ENCODE assay signal across 5 fruit fly cellular contexts in genomic region chr3R:29290588-29291530, dm6.
TF ChIP-seq lines count a peak whose summit lies in the region.

No protein-coding gene starts in this region.

- TF ChIP-seq CTCF in whole organism, embryonic (GFP tag; optimal IDR thresholded peaks at IDR 0.05; lab: Kevin White, UChicago): no peak

TF ChIP-seq in whole organism, adult, 20 proteins besides CTCF, POLR2A, EP300 and RAD21:
- TF ChIP-seq cic (GFP tag; optimal IDR thresholded peaks at IDR 0.05; lab: Kevin White, UChicago): peak; percentile 34
- no peak for TF ChIP-seq CG1620 (GFP tag; optimal IDR thresholded peaks at IDR 0.05; lab: Kevin White, UChicago)
TF ChIP-seq in whole organism, adult: peak in this region for 1.

TF ChIP-seq in whole organism, embryonic, 481 proteins besides CTCF, POLR2A, EP300 and RAD21 (continues in another document):
- TF ChIP-seq CG10274 (GFP tag; optimal IDR thresholded peaks at IDR 0.05; lab: Kevin White, UChicago) (no peak), CG8359 (GFP tag; optimal IDR thresholded peaks at IDR 0.05; lab: Kevin White, UChicago; ENCODE audit: borderline replicate concordance) (no peak), HHEX (GFP tag; optimal IDR thresholded peaks at IDR 0.05; lab: Kevin White, UChicago) (no peak), ro (GFP tag; IDR thresholded peaks at IDR 0.05; lab: Robert Waterston, UW) (no peak), unpg (GFP tag; optimal IDR thresholded peaks at IDR 0.05; lab: Kevin White, UChicago) (no peak), CG32767 (GFP tag; IDR thresholded peaks at IDR 0.05; lab: Robert Waterston, UW) (no peak), dati (GFP tag; IDR thresholded peaks at IDR 0.05; lab: Robert Waterston, UW) (no peak), salm (tag; optimal IDR thresholded peaks at IDR 0.05; lab: Kevin White, UChicago) (no peak), Atf6 (GFP tag; IDR thresholded peaks at IDR 0.05; lab: Robert Waterston, UW) (no peak), Trl (optimal IDR thresholded peaks at IDR 0.05; lab: Kevin White, UChicago) (no peak), Trl (GFP tag; optimal IDR thresholded peaks at IDR 0.05; lab: Kevin White, UChicago) (no peak), Xbp1 (GFP tag; optimal IDR thresholded peaks at IDR 0.05; lab: Kevin White, UChicago) (no peak), CG11504 (tag; optimal IDR thresholded peaks at IDR 0.05; lab: Kevin White, UChicago) (peak; percentile 4), CG7271 (tag; optimal IDR thresholded peaks at IDR 0.05; lab: Kevin White, UChicago) (no peak), tio (GFP tag; optimal IDR thresholded peaks at IDR 0.05; lab: Kevin White, UChicago) (no peak), repo (GFP tag; optimal IDR thresholded peaks at IDR 0.05; lab: Kevin White, UChicago) (no peak), ewg (GFP tag; optimal IDR thresholded peaks at IDR 0.05; lab: Kevin White, UChicago) (no peak), Ptx1 (GFP tag; IDR thresholded peaks at IDR 0.05; lab: Robert Waterston, UW) (peak; percentile 42; the same call in 1 of the 2 replicates), CG8290 (GFP tag; optimal IDR thresholded peaks at IDR 0.05; lab: Kevin White, UChicago) (no peak), CG8290 (tag; optimal IDR thresholded peaks at IDR 0.05; lab: Kevin White, UChicago) (no peak), CG17612 (GFP tag; IDR thresholded peaks at IDR 0.05; lab: Robert Waterston, UW) (no peak), stwl (tag; optimal IDR thresholded peaks at IDR 0.05; lab: Kevin White, UChicago) (no peak), CG7786 (GFP tag; optimal IDR thresholded peaks at IDR 0.05; lab: Kevin White, UChicago) (no peak)

TF ChIP-seq in whole organism, prepupa, 60 proteins besides CTCF, POLR2A, EP300 and RAD21 (continues in another document):
- TF ChIP-seq CG10669 (GFP tag; optimal IDR thresholded peaks at IDR 0.05; lab: Kevin White, UChicago): peak; percentile 66
- TF ChIP-seq CG11294 (GFP tag; IDR thresholded peaks at IDR 0.05; lab: Robert Waterston, UW): peak; percentile 26; the same call in 1 of the 2 replicates
- peak; percentile 61 for TF ChIP-seq CG10631 (GFP tag; optimal IDR thresholded peaks at IDR 0.05; lab: Kevin White, UChicago)
- no peak for TF ChIP-seq fd59A (GFP tag; optimal IDR thresholded peaks at IDR 0.05; lab: Kevin White, UChicago)
- peak; percentile 25 for TF ChIP-seq Sox14 (GFP tag; optimal IDR thresholded peaks at IDR 0.05; lab: Kevin White, UChicago)
- TF ChIP-seq dsx (GFP tag; optimal IDR thresholded peaks at IDR 0.05; lab: Kevin White, UChicago; ENCODE audit: poor library complexity, severe bottlenecking): peak; percentile 15
- TF ChIP-seq Smox (GFP tag; optimal IDR thresholded peaks at IDR 0.05; lab: Kevin White, UChicago): no peak
- TF ChIP-seq cyc (GFP tag; optimal IDR thresholded peaks at IDR 0.05; lab: Kevin White, UChicago): peak; percentile 50
- no peak for TF ChIP-seq Hr38 (GFP tag; optimal IDR thresholded peaks at IDR 0.05; lab: Kevin White, UChicago)
- TF ChIP-seq CG3032 (tag; optimal IDR thresholded peaks at IDR 0.05; lab: Kevin White, UChicago): peak; percentile 74
- TF ChIP-seq dac (GFP tag; optimal IDR thresholded peaks at IDR 0.05; lab: Kevin White, UChicago): no peak
- TF ChIP-seq CG4318 (GFP tag; optimal IDR thresholded peaks at IDR 0.05; lab: Kevin White, UChicago): no peak
- peak; percentile 2 for TF ChIP-seq CG8632 (GFP tag; optimal IDR thresholded peaks at IDR 0.05; lab: Kevin White, UChicago)
- peak; percentile 64 for TF ChIP-seq esn (GFP tag; optimal IDR thresholded peaks at IDR 0.05; lab: Kevin White, UChicago)
- peak; percentile 23 for TF ChIP-seq CG6276 (GFP tag; optimal IDR thresholded peaks at IDR 0.05; lab: Kevin White, UChicago)
- TF ChIP-seq Hr4 (GFP tag; optimal IDR thresholded peaks at IDR 0.05; lab: Kevin White, UChicago): peak; percentile 36
- no peak for TF ChIP-seq CG9139 (GFP tag; optimal IDR thresholded peaks at IDR 0.05; lab: Kevin White, UChicago)
- peak; percentile 72 for TF ChIP-seq topi (GFP tag; optimal IDR thresholded peaks at IDR 0.05; lab: Kevin White, UChicago)
- TF ChIP-seq CG11902 (GFP tag; optimal IDR thresholded peaks at IDR 0.05; lab: Kevin White, UChicago): no peak
- peak; percentile 74 for TF ChIP-seq Ets96B (tag; optimal IDR thresholded peaks at IDR 0.05; lab: Kevin White, UChicago)
- no peak for TF ChIP-seq CG31627 (GFP tag; optimal IDR thresholded peaks at IDR 0.05; lab: Kevin White, UChicago)
- TF ChIP-seq Gug (GFP tag; IDR thresholded peaks at IDR 0.05; lab: Robert Waterston, UW): peak; percentile 58; the same call in 1 of the 2 replicates
- TF ChIP-seq Blimp-1 (GFP tag; optimal IDR thresholded peaks at IDR 0.05; lab: Kevin White, UChicago): no peak

TF ChIP-seq in whole organism, pupa, 21 proteins besides CTCF, POLR2A, EP300 and RAD21:
- TF ChIP-seq Pif1B (GFP tag; optimal IDR thresholded peaks at IDR 0.05; lab: Kevin White, UChicago) (peak; percentile 50), gl (tag; optimal IDR thresholded peaks at IDR 0.05; lab: Kevin White, UChicago) (peak; percentile 19), CG17806 (tag; optimal IDR thresholded peaks at IDR 0.05; lab: Kevin White, UChicago) (peak; percentile 71), CG12605 (GFP tag; IDR thresholded peaks at IDR 0.05; lab: Robert Waterston, UW) (no peak), CG32121 (GFP tag; IDR thresholded peaks at IDR 0.05; lab: Robert Waterston, UW) (no peak), CG10348 (GFP tag; IDR thresholded peaks at IDR 0.05; lab: Robert Waterston, UW) (no peak), D1 (tag; optimal IDR thresholded peaks at IDR 0.05; lab: Kevin White, UChicago) (no peak), CG8301 (tag; optimal IDR thresholded peaks at IDR 0.05; lab: Kevin White, UChicago) (peak; percentile 56), rn (GFP tag; IDR thresholded peaks at IDR 0.05; lab: Robert Waterston, UW) (peak; percentile 37; the same call in 1 of the 2 replicates), CG9948 (tag; optimal IDR thresholded peaks at IDR 0.05; lab: Kevin White, UChicago) (peak; percentile 62), Ets98B (GFP tag; IDR thresholded peaks at IDR 0.05; lab: Robert Waterston, UW) (peak; percentile 66), Pif1A (GFP tag; optimal IDR thresholded peaks at IDR 0.05; lab: Kevin White, UChicago) (peak; percentile 2), Snoo (tag; optimal IDR thresholded peaks at IDR 0.05; lab: Kevin White, UChicago) (no peak), CG14655 (GFP tag; optimal IDR thresholded peaks at IDR 0.05; lab: Kevin White, UChicago) (peak; percentile 72), fd96Ca (GFP tag; IDR thresholded peaks at IDR 0.05; lab: Robert Waterston, UW) (peak; percentile 66; the same call in 2 of the 3 replicates), CG8159 (tag; optimal IDR thresholded peaks at IDR 0.05; lab: Kevin White, UChicago) (peak; percentile 75), EcR (GFP tag; optimal IDR thresholded peaks at IDR 0.05; lab: Kevin White, UChicago) (no peak), CG13204 (GFP tag; optimal IDR thresholded peaks at IDR 0.05; lab: Kevin White, UChicago) (no peak), CG4496 (GFP tag; IDR thresholded peaks at IDR 0.05; lab: Robert Waterston, UW) (peak; percentile 80), CG15710 (tag; optimal IDR thresholded peaks at IDR 0.05; lab: Kevin White, UChicago) (peak; percentile 56), CG34367 (tag; optimal IDR thresholded peaks at IDR 0.05; lab: Kevin White, UChicago) (no peak)
TF ChIP-seq in whole organism, pupa: peak in this region for 13.

TF ChIP-seq in whole organism, wandering third instar larva, 38 proteins besides CTCF, POLR2A, EP300 and RAD21:
- TF ChIP-seq foxo (GFP tag; optimal IDR thresholded peaks at IDR 0.05; lab: Kevin White, UChicago): peak in 1 of 2 experiments; percentile 59
- peak; percentile 42 for TF ChIP-seq fru (GFP tag; optimal IDR thresholded peaks at IDR 0.05; lab: Kevin White, UChicago)
- TF ChIP-seq Hr83 (GFP tag; optimal IDR thresholded peaks at IDR 0.05; lab: Kevin White, UChicago; ENCODE audit: poor library complexity, severe bottlenecking): no peak
- no peak for TF ChIP-seq rgr (GFP tag; optimal IDR thresholded peaks at IDR 0.05; lab: Kevin White, UChicago)
- TF ChIP-seq Hnf4 (GFP tag; optimal IDR thresholded peaks at IDR 0.05; lab: Kevin White, UChicago): peak; percentile 3
- peak; percentile 4 for TF ChIP-seq dmrt93B (GFP tag; optimal IDR thresholded peaks at IDR 0.05; lab: Kevin White, UChicago)
- peak; percentile 63 for TF ChIP-seq h (GFP tag; optimal IDR thresholded peaks at IDR 0.05; lab: Kevin White, UChicago)
- no peak for TF ChIP-seq Dif (GFP tag; optimal IDR thresholded peaks at IDR 0.05; lab: Kevin White, UChicago; ENCODE audit: partially characterized antibody)
- peak; percentile 41 for TF ChIP-seq HLH106 (tag; optimal IDR thresholded peaks at IDR 0.05; lab: Kevin White, UChicago)
TF ChIP-seq in whole organism, wandering third instar larva: peak in this region for 6.
